Fruit fly (Drosophila melanogaster) whole organism, wandering third instar larva: ENCODE data around the gene ppk.

Experiments used
- Abd-B ChIP-seq: fragments of >200 bp; optimal IDR thresholded peaks from 2 replicates; lab custom pipeline; 2017; ENCODE audit warnings: missing biosample characterization, missing genetic modification characterization
- CG32264 ChIP-seq: fragments of 200-800 bp; sonication (Bioruptor generic); optimal IDR thresholded peaks from 2 replicates; lab custom pipeline; 2016; ENCODE audit warnings: missing biosample characterization, missing genetic modification characterization
- CG9705 ChIP-seq: fragments of 200-800 bp; sonication (Bioruptor generic); optimal IDR thresholded peaks from 2 replicates; lab custom pipeline; 2018; ENCODE audit warnings: missing biosample characterization, mild to moderate bottlenecking, missing genetic modification characterization
- CrebA ChIP-seq: fragments of 200-800 bp; sonication (Bioruptor generic); optimal IDR thresholded peaks from 2 replicates; lab custom pipeline; 2016; ENCODE audit warnings: missing biosample characterization, mild to moderate bottlenecking, missing genetic modification characterization, borderline replicate concordance
- Dfd ChIP-seq: fragments of >200 bp; optimal IDR thresholded peaks from 2 replicates; lab custom pipeline; 2017; ENCODE audit warnings: missing biosample characterization, missing genetic modification characterization
- Dif ChIP-seq: fragments of 200-275, 200-300 bp; sonication (Bioruptor generic); optimal IDR thresholded peaks from 2 replicates; lab custom pipeline; 2018; ENCODE audit warnings: missing biosample characterization, missing genetic modification characterization; ENCODE audit not compliant: partially characterized antibody
- GATAd ChIP-seq: sonication (Bioruptor generic); optimal IDR thresholded peaks from 2 replicates; lab custom pipeline; 2016; ENCODE audit warnings: missing biosample characterization, missing genetic modification characterization
- HLH106 ChIP-seq: fragments of 200-800 bp; optimal IDR thresholded peaks from 3 replicates; lab custom pipeline; 2019; ENCODE audit warnings: missing biosample characterization, mild to moderate bottlenecking, missing genetic modification characterization, moderate library complexity
- Hnf4 ChIP-seq: fragments of 200-800 bp; sonication (Bioruptor generic); optimal IDR thresholded peaks from 2 replicates; lab custom pipeline; 2016; ENCODE audit warnings: missing biosample characterization, mild to moderate bottlenecking, missing genetic modification characterization
- Hr78 ChIP-seq: fragments of >200 bp; optimal IDR thresholded peaks from 2 replicates; lab custom pipeline; 2017; ENCODE audit warnings: missing biosample characterization, missing genetic modification characterization
- Hr83 ChIP-seq: fragments of 200-300 bp; sonication (Bioruptor generic); optimal IDR thresholded peaks from 2 replicates; lab custom pipeline; 2016; ENCODE audit warnings: missing biosample characterization, mild to moderate bottlenecking, missing genetic modification characterization, moderate library complexity; ENCODE audit not compliant: poor library complexity, severe bottlenecking
- Jra ChIP-seq: sonication (Bioruptor generic); optimal IDR thresholded peaks from 2 replicates; lab custom pipeline; 2016; ENCODE audit warnings: missing biosample characterization, missing genetic modification characterization
- Mio ChIP-seq: sonication (Bioruptor generic); optimal IDR thresholded peaks from 2 replicates; lab custom pipeline; 2016; ENCODE audit warnings: missing biosample characterization, missing genetic modification characterization
- Myc ChIP-seq: fragments of >200 bp; optimal IDR thresholded peaks from 2 replicates; lab custom pipeline; 2017
- N ChIP-seq: fragments of >200 bp; optimal IDR thresholded peaks from 2 replicates; lab custom pipeline; 2018; ENCODE audit warnings: missing biosample characterization, missing external identifiers, missing genetic modification characterization
- OdsH ChIP-seq: fragments of 200-800 bp; sonication (Bioruptor generic); optimal IDR thresholded peaks from 2 replicates; lab custom pipeline; 2016; ENCODE audit warnings: missing biosample characterization, mild to moderate bottlenecking, missing genetic modification characterization
- Rel ChIP-seq, 2 experiments: fragments of 200-800 bp; sonication (Bioruptor generic) in 1 of 2; optimal IDR thresholded peaks; 2 replicates in 1 of 2; 3 replicates in 1 of 2; lab custom pipeline; 2016 to 2019; ENCODE audit warnings: mild to moderate bottlenecking in 2 of 2, missing biosample characterization in 2 of 2, missing genetic modification characterization in 2 of 2, moderate library complexity in 1 of 2
- Sp1 ChIP-seq: fragments of 200-800 bp; sonication (Bioruptor generic); optimal IDR thresholded peaks from 3 replicates; lab custom pipeline; 2019; ENCODE audit warnings: missing biosample characterization, mild to moderate bottlenecking, missing genetic modification characterization, moderate library complexity
- Vsx2 ChIP-seq: fragments of 200-300, 225-300 bp; sonication (Bioruptor generic); optimal IDR thresholded peaks from 2 replicates; lab custom pipeline; 2018; ENCODE audit warnings: missing biosample characterization, missing genetic modification characterization; ENCODE audit not compliant: partially characterized antibody
- br ChIP-seq: fragments of 200-800 bp; sonication (Bioruptor generic); optimal IDR thresholded peaks from 2 replicates; lab custom pipeline; 2016; ENCODE audit warnings: missing biosample characterization, missing genetic modification characterization
- brk ChIP-seq: fragments of 200-800 bp; sonication (Bioruptor generic); optimal IDR thresholded peaks from 2 replicates; lab custom pipeline; 2016; ENCODE audit warnings: missing biosample characterization, mild to moderate bottlenecking, missing genetic modification characterization
- dl ChIP-seq, 2 experiments: fragments of 175-275, 200-275 bp in 1 of 2; fragments of 200-275 bp in 1 of 2; sonication (Bioruptor generic); optimal IDR thresholded peaks; lab custom pipeline; 2018; ENCODE audit warnings: mild to moderate bottlenecking in 2 of 2, missing biosample characterization in 2 of 2, missing genetic modification characterization in 2 of 2, moderate library complexity in 2 of 2; ENCODE audit not compliant: partially characterized antibody in 2 of 2, insufficient read depth in 1 of 2
- dmrt93B ChIP-seq: fragments of 200-800 bp; sonication (Bioruptor generic); optimal IDR thresholded peaks from 2 replicates; lab custom pipeline; 2018; ENCODE audit warnings: missing biosample characterization, mild to moderate bottlenecking, missing genetic modification characterization
- dsf ChIP-seq: sonication (Bioruptor generic); optimal IDR thresholded peaks from 2 replicates; lab custom pipeline; 2016; ENCODE audit warnings: missing biosample characterization, missing genetic modification characterization, borderline replicate concordance
- ey ChIP-seq: fragments of 200-800 bp; sonication (Bioruptor generic); optimal IDR thresholded peaks from 2 replicates; lab custom pipeline; 2016; ENCODE audit warnings: missing biosample characterization, missing genetic modification characterization
- foxo ChIP-seq, 2 experiments: fragments of 200-800 bp; sonication (Bioruptor generic); optimal IDR thresholded peaks; 2 replicates in 1 of 2; 3 replicates in 1 of 2; lab custom pipeline; 2016 to 2017; ENCODE audit warnings: missing biosample characterization in 2 of 2, missing genetic modification characterization in 2 of 2
- fru ChIP-seq: fragments of 200-800 bp; sonication (Bioruptor generic); optimal IDR thresholded peaks from 3 replicates; lab custom pipeline; 2016; ENCODE audit warnings: missing biosample characterization, mild to moderate bottlenecking, missing genetic modification characterization
- h ChIP-seq: fragments of 200-800 bp; sonication (Bioruptor generic); optimal IDR thresholded peaks from 3 replicates; lab custom pipeline; 2016; ENCODE audit warnings: missing biosample characterization, mild to moderate bottlenecking, missing genetic modification characterization
- jim ChIP-seq: fragments of 175-275, 200-325 bp; sonication (Bioruptor generic); optimal IDR thresholded peaks from 2 replicates; lab custom pipeline; 2016; ENCODE audit warnings: missing biosample characterization, mild to moderate bottlenecking, missing genetic modification characterization
- lola ChIP-seq: fragments of >200 bp; optimal IDR thresholded peaks from 2 replicates; lab custom pipeline; 2017; ENCODE audit warnings: missing biosample characterization, missing genetic modification characterization
- pan ChIP-seq: fragments of >200 bp; optimal IDR thresholded peaks from 2 replicates; lab custom pipeline; 2017
- psq ChIP-seq: fragments of 200-800 bp; sonication (Bioruptor generic); optimal IDR thresholded peaks from 3 replicates; lab custom pipeline; 2017; ENCODE audit warnings: missing biosample characterization, mild to moderate bottlenecking, missing genetic modification characterization, moderate library complexity
- rgr ChIP-seq: fragments of 200-800 bp; sonication (Bioruptor generic); optimal IDR thresholded peaks from 3 replicates; lab custom pipeline; 2016; ENCODE audit warnings: missing biosample characterization, mild to moderate bottlenecking, missing genetic modification characterization
- sage ChIP-seq: fragments of 200-800 bp; sonication (Bioruptor generic); optimal IDR thresholded peaks from 2 replicates; lab custom pipeline; 2016; ENCODE audit warnings: missing biosample characterization, mild to moderate bottlenecking, missing genetic modification characterization
- sv ChIP-seq: fragments of 200-800 bp; sonication (Bioruptor generic); optimal IDR thresholded peaks from 3 replicates; lab custom pipeline; 2016; ENCODE audit warnings: missing biosample characterization, missing genetic modification characterization
- tai ChIP-seq: sonication (Bioruptor generic); optimal IDR thresholded peaks from 2 replicates; lab custom pipeline; 2016; ENCODE audit warnings: missing biosample characterization, missing genetic modification characterization
- usp ChIP-seq: fragments of >200 bp; optimal IDR thresholded peaks from 2 replicates; lab custom pipeline; 2017; ENCODE audit warnings: missing biosample characterization, missing genetic modification characterization
- woc ChIP-seq: sonication (Bioruptor generic); optimal IDR thresholded peaks from 2 replicates; lab custom pipeline; 2016; ENCODE audit warnings: missing biosample characterization, mild to moderate bottlenecking, missing genetic modification characterization

ppk gene

DNA sequence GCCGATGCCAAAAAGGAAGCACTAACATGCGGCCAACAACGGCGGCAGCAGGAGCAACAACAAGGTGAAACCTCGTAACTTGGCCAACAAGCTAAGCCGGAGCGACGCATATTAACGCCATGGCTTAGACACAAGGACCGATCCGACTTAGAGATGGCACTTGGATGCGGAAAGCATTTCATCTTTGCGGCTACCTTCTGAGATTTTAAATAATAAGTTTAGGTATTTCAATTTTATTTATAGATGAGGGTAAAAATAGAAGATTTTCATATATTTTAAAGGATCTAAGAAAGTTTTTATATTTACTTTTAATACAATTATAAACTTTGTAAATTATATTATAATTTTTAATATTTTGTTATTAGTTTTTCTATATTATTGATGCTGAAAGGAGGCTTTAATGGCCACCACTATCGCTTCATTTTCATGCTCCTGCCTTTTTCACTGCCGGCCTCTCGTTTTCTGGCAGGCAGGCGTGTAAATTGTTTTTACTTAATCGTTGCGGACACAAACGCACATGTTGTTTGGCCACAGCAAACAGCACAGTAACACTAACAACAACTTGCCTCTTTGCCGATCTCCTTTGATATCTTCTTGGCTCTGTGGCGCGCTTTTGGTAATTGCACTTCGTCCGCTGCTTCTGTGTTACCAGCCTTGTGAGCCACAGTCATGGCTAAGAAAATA lies 14.2 kb downstream of the ppk start:
- TF ChIP-seq psq (GFP tag; lab: Kevin White, UChicago): peak; percentile 40
- TF ChIP-seq rgr (GFP tag; lab: Kevin White, UChicago): peak; percentile 45
- TF ChIP-seq CG9705 (GFP tag; lab: Kevin White, UChicago): no peak
- peak; percentile 56 for TF ChIP-seq HLH106 (tag; lab: Kevin White, UChicago)
- TF ChIP-seq foxo (GFP tag; optimal IDR thresholded peaks at IDR 0.05; lab: Kevin White, UChicago): peak in 1 of 2 experiments; percentile 40
- TF ChIP-seq h: peak; percentile 33
- TF ChIP-seq Sp1 (GFP tag; lab: Kevin White, UChicago): peak; percentile 53
- TF ChIP-seq Myc (lab: Kevin White, UChicago): no peak

dm6 chr2L:14361736-14362180 lies 19.2 kb downstream of the ppk start, which contains the start of gene spel1:
Gene spel1 (plus strand): TSS chr2L:14362069.
- TF ChIP-seq psq (GFP tag; lab: Kevin White, UChicago) (peak; percentile 53), CG32264 (GFP tag; lab: Kevin White, UChicago) (no peak), Hnf4 (GFP tag; lab: Kevin White, UChicago) (peak; percentile 55), Rel (GFP tag; optimal IDR thresholded peaks at IDR 0.05; lab: Kevin White, UChicago) (no peak), Rel (tag; optimal IDR thresholded peaks at IDR 0.05; lab: Kevin White, UChicago) (peak; percentile 4), Dif (GFP tag; lab: Kevin White, UChicago) (no peak), br (GFP tag; lab: Kevin White, UChicago) (no peak), Myc (lab: Kevin White, UChicago) (no peak), CrebA (GFP tag; lab: Kevin White, UChicago) (no peak), brk (GFP tag; lab: Kevin White, UChicago) (peak; percentile 18), Dfd (GFP tag; lab: Kevin White, UChicago) (no peak), CG9705 (GFP tag; lab: Kevin White, UChicago) (no peak), woc (GFP tag; lab: Kevin White, UChicago) (peak; percentile 28), h (peak; percentile 40), tai (GFP tag; lab: Kevin White, UChicago) (no peak), N (GFP tag; lab: Kevin White, UChicago) (no peak), Jra (no peak), dsf (GFP tag; lab: Kevin White, UChicago) (no peak), HLH106 (tag; lab: Kevin White, UChicago) (peak; percentile 69), sage (GFP tag; lab: Kevin White, UChicago) (no peak), dl (GFP tag; optimal IDR thresholded peaks at IDR 0.05; lab: Kevin White, UChicago; ENCODE audit: insufficient read depth in 1 of 2, partially characterized antibody in 2 of 2) (no peak), pan (lab: Kevin White, UChicago) (no peak), ey (GFP tag; lab: Kevin White, UChicago) (peak; percentile 24), sv (GFP tag; lab: Kevin White, UChicago) (peak; percentile 26), fru (GFP tag; lab: Kevin White, UChicago) (peak; percentile 50), usp (GFP tag; lab: Kevin White, UChicago) (no peak), lola (GFP tag; lab: Kevin White, UChicago) (no peak), dmrt93B (GFP tag; lab: Kevin White, UChicago) (no peak), foxo (GFP tag; optimal IDR thresholded peaks at IDR 0.05; lab: Kevin White, UChicago) (peak in 1 of 2 experiments; percentile 68), OdsH (GFP tag; lab: Kevin White, UChicago) (peak; percentile 52), Sp1 (GFP tag; lab: Kevin White, UChicago) (peak; percentile 75), Hr83 (GFP tag; lab: Kevin White, UChicago) (no peak), rgr (GFP tag; lab: Kevin White, UChicago) (peak; percentile 54), GATAd (no peak), Abd-B (no peak), Hr78 (GFP tag; lab: Kevin White, UChicago) (no peak), Vsx2 (GFP tag; lab: Kevin White, UChicago) (no peak), jim (GFP tag; lab: Kevin White, UChicago) (no peak), Mio (GFP tag; lab: Kevin White, UChicago) (no peak)
- TF ChIP-seq, all 38 proteins: peak for 14
